Worm (Caenorhabditis elegans) whole organism, L2 larva: ENCODE data around the gene best-15.

Experiments
- ama-1 ChIP-seq: fragments of 150-350 bp; optimal IDR thresholded peaks from 2 replicates; lab custom pipeline; 2018; ENCODE audit warnings: inconsistent platforms
- ztf-4 ChIP-seq: fragments of 150-350 bp; optimal IDR thresholded peaks from 2 replicates; lab custom pipeline; 2014; ENCODE audit warnings: missing biosample characterization, missing genetic modification characterization

DNA sequence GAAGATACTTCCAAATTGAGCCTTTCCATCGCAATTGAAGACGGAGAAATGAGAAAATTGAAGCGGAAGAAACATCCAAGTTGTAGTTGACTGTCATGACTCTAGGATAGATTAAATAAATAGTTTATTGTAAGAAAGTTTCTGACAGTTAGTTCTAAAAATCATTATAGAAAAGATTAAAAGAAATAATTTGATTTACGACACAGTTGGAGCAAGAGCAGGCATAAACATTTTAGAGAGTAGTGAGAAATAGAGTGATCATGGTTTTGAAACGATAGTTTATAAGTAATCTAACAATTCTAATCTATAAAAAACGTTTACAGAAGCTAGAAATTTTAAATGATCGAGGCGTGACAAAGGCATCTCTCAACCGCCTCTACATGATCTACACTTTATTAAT is at the start of gene best-15:
- no peak for TF ChIP-seq ztf-4 (tag; lab: Kevin White, UChicago)
- no peak for TF ChIP-seq ama-1 (lab: Kevin White, UChicago)
